Worm (Caenorhabditis elegans) whole organism, midembryonic: ENCODE measurements around the gene ZK829.3.

ENCODE experiments used
- T22C8.4 ChIP-seq: fragments of 200-800 bp; sonication (Bioruptor generic); IDR thresholded peaks from 2 replicates; pipeline ENCODE4 v1.3.6; 2022; ENCODE audit warnings: missing genetic modification characterization, missing compliant biosample characterization
- cog-1 ChIP-seq: sonication (generic microtip); optimal IDR thresholded peaks from 2 replicates; lab custom pipeline; 2016; ENCODE audit warnings: missing genetic modification characterization, missing compliant biosample characterization
- flt-1 ChIP-seq: fragments of 200-800 bp; sonication (Bioruptor generic); IDR thresholded peaks from 2 replicates; pipeline ENCODE4 v1.3.6; 2022; ENCODE audit warnings: missing genetic modification characterization, missing compliant biosample characterization
- ref-1 ChIP-seq: fragments of 200-800 bp; sonication (Bioruptor generic); conservative IDR thresholded peaks from 2 replicates; pipeline ENCODE4 v1.3.6; 2022; ENCODE audit warnings: missing genetic modification reagents, missing genetic modification characterization, missing compliant biosample characterization
- ztf-23 ChIP-seq: fragments of 200-800 bp; sonication (Bioruptor generic); IDR thresholded peaks from 2 replicates; pipeline ENCODE4 v1.3.6; 2022; ENCODE audit warnings: missing genetic modification reagents, missing genetic modification characterization, missing compliant biosample characterization
- ztf-29 ChIP-seq: fragments of 200-800 bp; sonication (Bioruptor generic); IDR thresholded peaks from 2 replicates; pipeline ENCODE4 v1.3.6; 2022; ENCODE audit warnings: missing genetic modification reagents, missing genetic modification characterization, missing compliant biosample characterization

- TF ChIP-seq cog-1 (tag; lab: Kevin White, UChicago) (no peak), T22C8.4 (GFP tag; lab: Robert Waterston, UW) (no peak), ztf-23 (GFP tag; lab: Robert Waterston, UW) (no peak), ztf-29 (GFP tag; lab: Robert Waterston, UW) (no peak), ref-1 (GFP tag; lab: Robert Waterston, UW) (no peak), flt-1 (GFP tag; lab: Robert Waterston, UW) (no peak)
These were observed 46.2 kb downstream of the ZK829.3 start, which contains the start of gene nhr-43 for ce11 chrIV:11899358-11899757.
